Worm (Caenorhabditis elegans): Measurements from ENCODE around the gene C15H9.3.
A peak's percentile ranks its signal among the peaks of the same experiment; 100 is the strongest.

C15H9.3 gene

ce11 chrX:6134423-6134822 is 18.8 kb downstream of the C15H9.3 start:
- TF ChIP-seq unc-120 (tag; optimal IDR thresholded peaks at IDR 0.05; ENCODE audit: poor library complexity, severe bottlenecking) (peak; percentile 21), lsy-2 (tag; optimal IDR thresholded peaks at IDR 0.05) (no peak), flh-1 (GFP tag; optimal IDR thresholded peaks at IDR 0.05) (no peak), cnd-1 (tag; optimal IDR thresholded peaks at IDR 0.05) (peak; percentile 42), sptf-1 (tag; optimal IDR thresholded peaks at IDR 0.05) (peak; percentile 71), lin-32 (GFP tag; optimal IDR thresholded peaks at IDR 0.05) (peak; percentile 13), pha-4 (tag; optimal IDR thresholded peaks at IDR 0.05) (no peak), ces-1 (GFP tag; optimal IDR thresholded peaks at IDR 0.05) (peak; percentile 47), unc-39 (tag; optimal IDR thresholded peaks at IDR 0.05) (no peak)

- TF ChIP-seq blmp-1 (tag; optimal IDR thresholded peaks at IDR 0.05) (no peak), sem-2 (GFP tag; optimal IDR thresholded peaks at IDR 0.05) (no peak)
Observed at ce11 chrX:6138243-6138642, 22.6 kb downstream of the C15H9.3 start, which contains the start of gene Y72A10A.1. Y72A10A.1 (minus strand) TSS chrX:6138343.

ce11 chrX:6145921-6146320 is 30.3 kb downstream of the C15H9.3 start:
- TF ChIP-seq sptf-1 (tag; optimal IDR thresholded peaks at IDR 0.05) (no peak), ces-1 (GFP tag; optimal IDR thresholded peaks at IDR 0.05) (no peak), bed-3 (GFP tag; optimal IDR thresholded peaks at IDR 0.05) (no peak), hlh-1 (tag; optimal IDR thresholded peaks at IDR 0.05) (peak; percentile 94), mab-5 (tag; optimal IDR thresholded peaks at IDR 0.05) (no peak), unc-62 (GFP tag; optimal IDR thresholded peaks at IDR 0.05) (peak; percentile 81), ceh-39 (tag; optimal IDR thresholded peaks at IDR 0.05) (no peak), mep-1 (tag; optimal IDR thresholded peaks at IDR 0.05) (no peak), lin-32 (GFP tag; optimal IDR thresholded peaks at IDR 0.05) (no peak), unc-120 (tag; optimal IDR thresholded peaks at IDR 0.05; ENCODE audit: poor library complexity, severe bottlenecking) (peak; percentile 45)

DNA sequence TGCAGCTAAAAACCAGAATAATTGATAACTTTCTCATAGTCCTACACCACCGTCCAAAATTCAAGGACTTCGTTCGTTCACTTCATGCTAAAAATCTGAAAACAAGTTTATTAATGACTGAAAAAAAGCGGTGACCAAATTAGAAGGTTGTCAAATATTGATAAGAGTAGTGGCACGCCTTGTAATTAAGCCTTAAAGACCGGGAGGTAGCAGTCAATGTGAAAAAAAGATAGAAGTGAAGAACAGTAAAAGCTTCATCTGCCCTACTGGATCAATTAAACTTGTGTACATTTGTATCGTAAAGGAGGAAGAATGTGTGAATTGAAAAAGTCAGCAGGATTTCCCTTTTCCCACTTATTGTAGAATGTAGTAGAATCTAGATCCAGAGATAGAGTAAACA is 34.8 kb downstream of the C15H9.3 start, which contains the start of gene tag-275:
Gene tag-275, minus strand, starts transcription at position 101 of the 400 bp plus-strand sequence.
- TF ChIP-seq sem-2 (GFP tag; optimal IDR thresholded peaks at IDR 0.05) (no peak), elt-3 (tag; optimal IDR thresholded peaks at IDR 0.05) (no peak), snpc-4 (tag; optimal IDR thresholded peaks at IDR 0.05) (no peak), blmp-1 (tag; optimal IDR thresholded peaks at IDR 0.05) (no peak), drap-1 (GFP tag; optimal IDR thresholded peaks at IDR 0.05) (no peak)

DNA sequence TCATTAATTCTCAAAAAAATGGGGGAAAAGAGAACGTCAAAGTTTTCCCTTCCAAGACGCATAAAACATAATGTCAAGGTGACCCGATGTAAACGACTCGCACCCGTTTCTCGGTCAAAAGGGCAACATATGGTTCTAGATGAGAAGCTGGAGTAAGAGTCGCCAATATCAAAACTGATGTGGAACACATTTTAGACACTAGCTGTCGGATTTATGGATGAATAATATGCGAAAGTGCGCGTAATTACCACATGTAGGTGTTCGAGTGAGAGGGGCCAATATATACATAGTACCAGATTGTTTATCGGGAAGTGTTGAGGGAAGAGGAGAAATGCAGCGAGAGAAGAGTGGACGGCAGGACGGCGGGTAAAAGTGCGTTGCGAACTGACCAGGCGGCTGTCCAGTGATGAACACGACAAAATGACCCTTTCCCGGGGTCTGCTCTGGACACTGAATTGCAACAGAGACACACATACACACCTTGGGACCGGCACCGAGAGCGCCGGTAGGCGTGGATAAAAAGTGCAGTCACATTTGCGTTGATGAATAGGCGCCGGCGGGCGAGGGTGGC is 35.4 kb downstream of the C15H9.3 start:
- TF ChIP-seq nhr-2 (tag; optimal IDR thresholded peaks at IDR 0.05) = peak; percentile 47
- peak; percentile 37 for TF ChIP-seq mls-2 (tag; optimal IDR thresholded peaks at IDR 0.05)
- TF ChIP-seq M03D4.4 (tag; optimal IDR thresholded peaks at IDR 0.05) = no peak
- TF ChIP-seq nhr-12 (tag; optimal IDR thresholded peaks at IDR 0.05) = no peak
- no peak for TF ChIP-seq ceh-83 (GFP tag; optimal IDR thresholded peaks at IDR 0.05)
- no peak for TF ChIP-seq nhr-28 (tag; optimal IDR thresholded peaks at IDR 0.05)
- peak; percentile 2 for TF ChIP-seq unc-62 (GFP tag; optimal IDR thresholded peaks at IDR 0.05)
- TF ChIP-seq mep-1 (tag; optimal IDR thresholded peaks at IDR 0.05) = no peak
- TF ChIP-seq unc-120 (tag; optimal IDR thresholded peaks at IDR 0.05; ENCODE audit: poor library complexity, severe bottlenecking) = peak; percentile 51
- peak; percentile 75 for TF ChIP-seq hlh-1 (tag; optimal IDR thresholded peaks at IDR 0.05)
- TF ChIP-seq elt-1 (tag; optimal IDR thresholded peaks at IDR 0.05; ENCODE audit: borderline replicate concordance, insufficient read depth) = no peak
- TF ChIP-seq sptf-1 (tag; optimal IDR thresholded peaks at IDR 0.05) = peak; percentile 15

DNA sequence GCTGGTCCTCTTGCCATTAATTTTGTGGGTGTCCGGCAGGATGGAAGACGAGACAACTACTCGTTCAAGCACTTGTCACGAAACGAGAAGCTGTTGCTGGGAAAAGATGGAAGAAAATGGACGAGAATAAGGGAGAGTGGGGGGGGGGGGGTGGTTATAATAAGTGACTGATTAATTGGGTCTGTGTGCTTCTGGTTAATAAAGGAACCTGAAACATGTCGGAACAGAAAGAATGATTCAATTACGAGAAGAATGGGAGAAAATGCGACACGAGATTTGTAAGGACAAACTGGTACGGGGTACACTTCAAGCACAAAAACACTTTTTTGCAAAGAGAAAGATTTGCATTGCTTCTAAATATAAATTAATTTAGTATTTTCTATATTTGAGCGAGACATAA is 39.8 kb downstream of the C15H9.3 start:
- TF ChIP-seq elt-1 (tag; optimal IDR thresholded peaks at IDR 0.05; ENCODE audit: borderline replicate concordance, insufficient read depth) = no peak
- TF ChIP-seq ceh-43 (GFP tag; optimal IDR thresholded peaks at IDR 0.05) = no peak
- no peak for TF ChIP-seq mep-1 (tag; optimal IDR thresholded peaks at IDR 0.05)
- TF ChIP-seq zip-8 (tag; optimal IDR thresholded peaks at IDR 0.05) = no peak
- no peak for TF ChIP-seq nhr-28 (tag; optimal IDR thresholded peaks at IDR 0.05)
- no peak for TF ChIP-seq M03D4.4 (tag; optimal IDR thresholded peaks at IDR 0.05)
- no peak for TF ChIP-seq mab-5 (tag; optimal IDR thresholded peaks at IDR 0.05)
- no peak for TF ChIP-seq ceh-39 (tag; optimal IDR thresholded peaks at IDR 0.05)
- TF ChIP-seq ces-1 (GFP tag; optimal IDR thresholded peaks at IDR 0.05) = peak; percentile 85

Measured in whole organism, mixed stage, embryonic.